Fruit fly (Drosophila melanogaster) whole organism, wandering third instar larva: ENCODE results near the gene TFAM.

Source experiments
- Abd-B ChIP-seq: fragments of >200 bp; optimal IDR thresholded peaks from 2 replicates; lab custom pipeline; 2017; ENCODE audit warnings: missing biosample characterization, missing genetic modification characterization
- CG32264 ChIP-seq: fragments of 200-800 bp; sonication (Bioruptor generic); optimal IDR thresholded peaks from 2 replicates; lab custom pipeline; 2016; ENCODE audit warnings: missing biosample characterization, missing genetic modification characterization
- CG9705 ChIP-seq: fragments of 200-800 bp; sonication (Bioruptor generic); optimal IDR thresholded peaks from 2 replicates; lab custom pipeline; 2018; ENCODE audit warnings: missing biosample characterization, mild to moderate bottlenecking, missing genetic modification characterization
- CrebA ChIP-seq: fragments of 200-800 bp; sonication (Bioruptor generic); optimal IDR thresholded peaks from 2 replicates; lab custom pipeline; 2016; ENCODE audit warnings: missing biosample characterization, mild to moderate bottlenecking, missing genetic modification characterization, borderline replicate concordance
- Dfd ChIP-seq: fragments of >200 bp; optimal IDR thresholded peaks from 2 replicates; lab custom pipeline; 2017; ENCODE audit warnings: missing biosample characterization, missing genetic modification characterization
- Dif ChIP-seq: fragments of 200-275, 200-300 bp; sonication (Bioruptor generic); optimal IDR thresholded peaks from 2 replicates; lab custom pipeline; 2018; ENCODE audit warnings: missing biosample characterization, missing genetic modification characterization; ENCODE audit not compliant: partially characterized antibody
- GATAd ChIP-seq: sonication (Bioruptor generic); optimal IDR thresholded peaks from 2 replicates; lab custom pipeline; 2016; ENCODE audit warnings: missing biosample characterization, missing genetic modification characterization
- HLH106 ChIP-seq: fragments of 200-800 bp; optimal IDR thresholded peaks from 3 replicates; lab custom pipeline; 2019; ENCODE audit warnings: missing biosample characterization, mild to moderate bottlenecking, missing genetic modification characterization, moderate library complexity
- Hnf4 ChIP-seq: fragments of 200-800 bp; sonication (Bioruptor generic); optimal IDR thresholded peaks from 2 replicates; lab custom pipeline; 2016; ENCODE audit warnings: missing biosample characterization, mild to moderate bottlenecking, missing genetic modification characterization
- Hr78 ChIP-seq: fragments of >200 bp; optimal IDR thresholded peaks from 2 replicates; lab custom pipeline; 2017; ENCODE audit warnings: missing biosample characterization, missing genetic modification characterization
- Hr83 ChIP-seq: fragments of 200-300 bp; sonication (Bioruptor generic); optimal IDR thresholded peaks from 2 replicates; lab custom pipeline; 2016; ENCODE audit warnings: missing biosample characterization, mild to moderate bottlenecking, missing genetic modification characterization, moderate library complexity; ENCODE audit not compliant: poor library complexity, severe bottlenecking
- Jra ChIP-seq: sonication (Bioruptor generic); optimal IDR thresholded peaks from 2 replicates; lab custom pipeline; 2016; ENCODE audit warnings: missing biosample characterization, missing genetic modification characterization
- Mio ChIP-seq: sonication (Bioruptor generic); optimal IDR thresholded peaks from 2 replicates; lab custom pipeline; 2016; ENCODE audit warnings: missing biosample characterization, missing genetic modification characterization
- Myc ChIP-seq: fragments of >200 bp; optimal IDR thresholded peaks from 2 replicates; lab custom pipeline; 2017
- N ChIP-seq: fragments of >200 bp; optimal IDR thresholded peaks from 2 replicates; lab custom pipeline; 2018; ENCODE audit warnings: missing biosample characterization, missing external identifiers, missing genetic modification characterization
- OdsH ChIP-seq: fragments of 200-800 bp; sonication (Bioruptor generic); optimal IDR thresholded peaks from 2 replicates; lab custom pipeline; 2016; ENCODE audit warnings: missing biosample characterization, mild to moderate bottlenecking, missing genetic modification characterization
- Rel ChIP-seq, 2 experiments: fragments of 200-800 bp; sonication (Bioruptor generic) in 1 of 2; optimal IDR thresholded peaks; 2 replicates in 1 of 2; 3 replicates in 1 of 2; lab custom pipeline; 2016 to 2019; ENCODE audit warnings: mild to moderate bottlenecking in 2 of 2, missing biosample characterization in 2 of 2, missing genetic modification characterization in 2 of 2, moderate library complexity in 1 of 2
- Sp1 ChIP-seq: fragments of 200-800 bp; sonication (Bioruptor generic); optimal IDR thresholded peaks from 3 replicates; lab custom pipeline; 2019; ENCODE audit warnings: missing biosample characterization, mild to moderate bottlenecking, missing genetic modification characterization, moderate library complexity
- Vsx2 ChIP-seq: fragments of 200-300, 225-300 bp; sonication (Bioruptor generic); optimal IDR thresholded peaks from 2 replicates; lab custom pipeline; 2018; ENCODE audit warnings: missing biosample characterization, missing genetic modification characterization; ENCODE audit not compliant: partially characterized antibody
- br ChIP-seq: fragments of 200-800 bp; sonication (Bioruptor generic); optimal IDR thresholded peaks from 2 replicates; lab custom pipeline; 2016; ENCODE audit warnings: missing biosample characterization, missing genetic modification characterization
- brk ChIP-seq: fragments of 200-800 bp; sonication (Bioruptor generic); optimal IDR thresholded peaks from 2 replicates; lab custom pipeline; 2016; ENCODE audit warnings: missing biosample characterization, mild to moderate bottlenecking, missing genetic modification characterization
- dl ChIP-seq, 2 experiments: fragments of 175-275, 200-275 bp in 1 of 2; fragments of 200-275 bp in 1 of 2; sonication (Bioruptor generic); optimal IDR thresholded peaks; lab custom pipeline; 2018; ENCODE audit warnings: mild to moderate bottlenecking in 2 of 2, missing biosample characterization in 2 of 2, missing genetic modification characterization in 2 of 2, moderate library complexity in 2 of 2; ENCODE audit not compliant: partially characterized antibody in 2 of 2, insufficient read depth in 1 of 2
- dmrt93B ChIP-seq: fragments of 200-800 bp; sonication (Bioruptor generic); optimal IDR thresholded peaks from 2 replicates; lab custom pipeline; 2018; ENCODE audit warnings: missing biosample characterization, mild to moderate bottlenecking, missing genetic modification characterization
- dsf ChIP-seq: sonication (Bioruptor generic); optimal IDR thresholded peaks from 2 replicates; lab custom pipeline; 2016; ENCODE audit warnings: missing biosample characterization, missing genetic modification characterization, borderline replicate concordance
- ey ChIP-seq: fragments of 200-800 bp; sonication (Bioruptor generic); optimal IDR thresholded peaks from 2 replicates; lab custom pipeline; 2016; ENCODE audit warnings: missing biosample characterization, missing genetic modification characterization
- foxo ChIP-seq, 2 experiments: fragments of 200-800 bp; sonication (Bioruptor generic); optimal IDR thresholded peaks; 2 replicates in 1 of 2; 3 replicates in 1 of 2; lab custom pipeline; 2016 to 2017; ENCODE audit warnings: missing biosample characterization in 2 of 2, missing genetic modification characterization in 2 of 2
- fru ChIP-seq: fragments of 200-800 bp; sonication (Bioruptor generic); optimal IDR thresholded peaks from 3 replicates; lab custom pipeline; 2016; ENCODE audit warnings: missing biosample characterization, mild to moderate bottlenecking, missing genetic modification characterization
- h ChIP-seq: fragments of 200-800 bp; sonication (Bioruptor generic); optimal IDR thresholded peaks from 3 replicates; lab custom pipeline; 2016; ENCODE audit warnings: missing biosample characterization, mild to moderate bottlenecking, missing genetic modification characterization
- jim ChIP-seq: fragments of 175-275, 200-325 bp; sonication (Bioruptor generic); optimal IDR thresholded peaks from 2 replicates; lab custom pipeline; 2016; ENCODE audit warnings: missing biosample characterization, mild to moderate bottlenecking, missing genetic modification characterization
- lola ChIP-seq: fragments of >200 bp; optimal IDR thresholded peaks from 2 replicates; lab custom pipeline; 2017; ENCODE audit warnings: missing biosample characterization, missing genetic modification characterization
- pan ChIP-seq: fragments of >200 bp; optimal IDR thresholded peaks from 2 replicates; lab custom pipeline; 2017
- psq ChIP-seq: fragments of 200-800 bp; sonication (Bioruptor generic); optimal IDR thresholded peaks from 3 replicates; lab custom pipeline; 2017; ENCODE audit warnings: missing biosample characterization, mild to moderate bottlenecking, missing genetic modification characterization, moderate library complexity
- rgr ChIP-seq: fragments of 200-800 bp; sonication (Bioruptor generic); optimal IDR thresholded peaks from 3 replicates; lab custom pipeline; 2016; ENCODE audit warnings: missing biosample characterization, mild to moderate bottlenecking, missing genetic modification characterization
- sage ChIP-seq: fragments of 200-800 bp; sonication (Bioruptor generic); optimal IDR thresholded peaks from 2 replicates; lab custom pipeline; 2016; ENCODE audit warnings: missing biosample characterization, mild to moderate bottlenecking, missing genetic modification characterization
- sv ChIP-seq: fragments of 200-800 bp; sonication (Bioruptor generic); optimal IDR thresholded peaks from 3 replicates; lab custom pipeline; 2016; ENCODE audit warnings: missing biosample characterization, missing genetic modification characterization
- tai ChIP-seq: sonication (Bioruptor generic); optimal IDR thresholded peaks from 2 replicates; lab custom pipeline; 2016; ENCODE audit warnings: missing biosample characterization, missing genetic modification characterization
- usp ChIP-seq: fragments of >200 bp; optimal IDR thresholded peaks from 2 replicates; lab custom pipeline; 2017; ENCODE audit warnings: missing biosample characterization, missing genetic modification characterization
- woc ChIP-seq: sonication (Bioruptor generic); optimal IDR thresholded peaks from 2 replicates; lab custom pipeline; 2016; ENCODE audit warnings: missing biosample characterization, mild to moderate bottlenecking, missing genetic modification characterization

The TFAM gene

DNA sequence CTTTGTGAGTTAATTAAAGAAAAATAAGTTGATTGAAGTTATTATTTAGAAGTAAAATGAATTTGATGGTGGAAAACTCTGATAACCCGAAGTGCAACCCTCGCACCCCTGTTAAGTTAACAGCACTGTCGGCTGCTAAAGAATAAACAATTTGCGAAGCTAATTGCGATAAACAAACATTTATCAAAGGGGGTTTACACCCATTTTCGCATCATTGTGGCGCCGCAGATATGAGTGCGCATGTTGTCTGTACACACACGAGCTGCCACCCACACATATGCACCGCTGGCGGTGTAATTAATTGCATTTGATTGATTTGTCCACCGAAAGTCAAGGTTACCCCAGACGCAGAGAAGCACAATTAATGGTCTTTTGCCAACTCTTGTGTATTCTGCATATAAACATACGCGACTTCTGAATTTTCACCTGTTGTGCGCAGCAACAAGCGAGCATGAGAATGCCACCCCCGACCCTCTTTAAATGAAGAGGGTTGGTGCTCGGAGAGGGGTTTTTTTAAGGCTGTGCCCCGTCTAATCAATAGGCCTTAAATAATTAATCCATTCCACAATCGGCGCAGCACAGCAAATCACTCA, 25.2 kb downstream of the TFAM start:
- no peak for TF ChIP-seq Rel (GFP tag; optimal IDR thresholded peaks at IDR 0.05; lab: Kevin White, UChicago)
- TF ChIP-seq Rel (tag; optimal IDR thresholded peaks at IDR 0.05; lab: Kevin White, UChicago) = peak; percentile 98
- no peak for TF ChIP-seq brk (GFP tag; lab: Kevin White, UChicago)
- no peak for TF ChIP-seq Abd-B
- no peak for TF ChIP-seq br (GFP tag; lab: Kevin White, UChicago)

DNA sequence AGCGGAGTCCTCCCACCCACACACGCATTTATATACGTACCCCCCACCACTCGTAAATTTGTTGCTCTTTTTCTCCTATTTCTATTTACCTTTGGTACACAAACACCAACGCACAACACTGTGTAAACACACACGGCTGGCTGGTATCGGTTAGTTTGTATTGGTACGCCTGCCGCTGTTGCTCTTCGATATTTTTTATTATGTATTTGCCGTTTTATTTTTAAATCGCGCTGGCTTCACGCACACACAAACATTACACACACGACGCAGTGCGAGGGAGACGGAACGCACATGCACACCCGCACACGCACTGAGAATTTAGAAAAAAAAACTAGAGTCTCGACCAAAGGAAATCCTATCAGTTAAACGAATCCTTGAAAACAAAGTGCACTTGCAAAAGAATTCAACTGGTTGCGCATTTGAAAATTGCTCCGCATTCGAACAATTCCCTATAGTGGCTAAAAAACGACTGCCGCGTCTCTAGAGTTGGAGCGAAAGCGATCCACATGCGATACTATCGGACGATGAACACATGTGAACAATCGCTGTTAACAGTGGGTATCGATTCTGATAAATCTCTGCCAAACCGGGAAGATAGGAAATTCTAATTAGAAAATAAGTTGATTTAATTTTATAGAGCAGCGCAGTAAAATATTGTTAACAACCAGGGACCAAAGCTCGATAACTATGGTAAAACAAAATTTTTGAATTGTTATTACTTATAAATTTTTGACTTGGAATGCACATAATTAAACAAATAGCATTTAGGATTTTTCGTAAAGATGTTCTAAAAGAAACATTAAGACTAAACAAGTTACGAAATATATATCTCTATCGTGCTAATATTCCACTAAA, 26.0 kb downstream of the TFAM start:
- peak; percentile 37 for TF ChIP-seq Dif (GFP tag; lab: Kevin White, UChicago)
- TF ChIP-seq rgr = peak; percentile 40
- peak; percentile 23 for TF ChIP-seq OdsH (GFP tag; lab: Kevin White, UChicago)
- peak; percentile 50 for TF ChIP-seq CG32264 (GFP tag; lab: Kevin White, UChicago)
- peak in 1 of 2 experiments; percentile 8 for TF ChIP-seq dl (GFP tag; optimal IDR thresholded peaks at IDR 0.05; lab: Kevin White, UChicago; ENCODE audit: insufficient read depth in 1 of 2, partially characterized antibody in 2 of 2)
- no peak for TF ChIP-seq Vsx2 (GFP tag; lab: Kevin White, UChicago)
- TF ChIP-seq psq (GFP tag; lab: Kevin White, UChicago) = no peak
- no peak for TF ChIP-seq fru (GFP tag; lab: Kevin White, UChicago)
- TF ChIP-seq pan (lab: Kevin White, UChicago) = no peak
- no peak for TF ChIP-seq GATAd (GFP tag; lab: Kevin White, UChicago)
- peak; percentile 19 for TF ChIP-seq N (GFP tag; lab: Kevin White, UChicago)
- TF ChIP-seq h (GFP tag; lab: Kevin White, UChicago) = peak; percentile 78
- peak; percentile 97 for TF ChIP-seq Hr83
- peak; percentile 52 for TF ChIP-seq woc (GFP tag; lab: Kevin White, UChicago)
- TF ChIP-seq br (GFP tag; lab: Kevin White, UChicago) = peak; percentile 1
- TF ChIP-seq CG9705 (GFP tag; lab: Kevin White, UChicago) = no peak
- TF ChIP-seq tai (GFP tag; lab: Kevin White, UChicago) = peak; percentile 47
- TF ChIP-seq Hnf4 (GFP tag; lab: Kevin White, UChicago) = peak; percentile 14
- TF ChIP-seq sv = no peak
- TF ChIP-seq foxo (GFP tag; optimal IDR thresholded peaks at IDR 0.05; lab: Kevin White, UChicago) = peak in 1 of 2 experiments; percentile 27
- TF ChIP-seq jim (GFP tag; lab: Kevin White, UChicago) = peak; percentile 55
- no peak for TF ChIP-seq usp (GFP tag; lab: Kevin White, UChicago)
- TF ChIP-seq Mio (GFP tag; lab: Kevin White, UChicago) = peak; percentile 23
- peak; percentile 25 for TF ChIP-seq Sp1 (GFP tag; lab: Kevin White, UChicago)

DNA sequence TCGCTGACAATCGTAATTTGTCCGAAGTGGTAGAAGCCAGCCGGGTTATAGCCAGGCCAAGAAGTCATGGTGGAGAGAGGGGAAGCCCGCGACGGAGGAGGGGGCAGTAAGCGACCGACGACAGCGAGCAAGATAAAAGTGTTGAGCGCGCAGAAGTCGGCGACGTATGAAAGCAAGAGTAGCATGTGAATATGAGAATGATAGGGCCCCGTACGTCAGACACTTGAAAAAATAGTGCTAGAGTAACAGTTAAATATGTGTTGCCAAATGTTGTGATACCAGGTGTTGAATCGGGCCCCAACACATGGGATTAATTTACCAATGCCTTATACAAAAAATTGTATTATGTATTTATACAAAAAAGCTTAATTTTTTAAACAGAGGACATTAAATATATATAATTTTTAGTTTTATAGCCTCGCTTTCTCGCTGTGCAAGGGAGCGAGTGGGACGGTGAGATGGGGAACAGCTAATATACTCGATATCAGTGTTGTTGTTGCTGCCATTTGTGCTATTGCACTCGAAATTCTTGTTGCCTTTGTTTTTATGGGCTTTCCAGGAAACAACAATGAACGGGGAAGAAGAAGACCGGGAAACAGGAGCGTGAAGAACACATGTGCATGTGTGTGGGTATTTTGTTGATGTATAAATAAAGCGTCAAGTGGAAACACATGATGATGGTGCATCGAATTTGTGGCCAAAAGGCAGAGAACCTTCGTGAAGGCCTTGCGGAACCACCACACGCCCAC, 26.8 kb downstream of the TFAM start:
- TF ChIP-seq tai (GFP tag; lab: Kevin White, UChicago) (no peak), Dfd (GFP tag; lab: Kevin White, UChicago) (no peak), pan (lab: Kevin White, UChicago) (no peak), dsf (peak; percentile 9), h (GFP tag; lab: Kevin White, UChicago) (peak; percentile 86), dl (GFP tag; optimal IDR thresholded peaks at IDR 0.05; lab: Kevin White, UChicago; ENCODE audit: insufficient read depth in 1 of 2, partially characterized antibody in 2 of 2) (no peak), usp (GFP tag; lab: Kevin White, UChicago) (no peak), sage (peak; percentile 79), N (GFP tag; lab: Kevin White, UChicago) (no peak), br (GFP tag; lab: Kevin White, UChicago) (peak; percentile 76), Vsx2 (GFP tag; lab: Kevin White, UChicago) (no peak), psq (GFP tag; lab: Kevin White, UChicago) (peak; percentile 84), brk (GFP tag; lab: Kevin White, UChicago) (peak; percentile 74), sv (peak; percentile 58), Jra (GFP tag; lab: Kevin White, UChicago) (no peak), CG9705 (GFP tag; lab: Kevin White, UChicago) (peak; percentile 55), rgr (peak; percentile 89), ey (GFP tag; lab: Kevin White, UChicago) (peak; percentile 79), jim (GFP tag; lab: Kevin White, UChicago) (no peak), Mio (GFP tag; lab: Kevin White, UChicago) (no peak), lola (GFP tag; lab: Kevin White, UChicago) (no peak), Hr78 (GFP tag; lab: Kevin White, UChicago) (no peak), Sp1 (GFP tag; lab: Kevin White, UChicago) (peak; percentile 82), HLH106 (peak; percentile 86), fru (GFP tag; lab: Kevin White, UChicago) (peak; percentile 72), dmrt93B (GFP tag; lab: Kevin White, UChicago) (peak; percentile 63), Myc (no peak), woc (GFP tag; lab: Kevin White, UChicago) (peak; percentile 37), Hr83 (peak; percentile 61), CG32264 (GFP tag; lab: Kevin White, UChicago) (no peak), Dif (GFP tag; lab: Kevin White, UChicago) (no peak), CrebA (no peak)
